Fruit fly (Drosophila melanogaster) whole organism, prepupa: ENCODE measurements around the gene yps.

Experiments
- CG10631 ChIP-seq: fragments of 200-800 bp; sonication (Bioruptor generic); optimal IDR thresholded peaks from 2 replicates; lab custom pipeline; 2016; ENCODE audit warnings: missing biosample characterization, missing genetic modification characterization
- CG6792 ChIP-seq: fragments of 200-800 bp; sonication (Bioruptor generic); optimal IDR thresholded peaks from 3 replicates; lab custom pipeline; 2016; ENCODE audit warnings: missing biosample characterization, missing genetic modification characterization
- CG9139 ChIP-seq: fragments of 200-800 bp; sonication (Bioruptor generic); optimal IDR thresholded peaks from 3 replicates; lab custom pipeline; 2017; ENCODE audit warnings: missing biosample characterization, mild to moderate bottlenecking, missing genetic modification characterization
- Gug ChIP-seq: fragments of 200-800 bp; sonication (Bioruptor generic); IDR thresholded peaks from 2 replicates; pipeline ENCODE4 v1.3.6; 2022; ENCODE audit warnings: missing biosample characterization, missing genetic modification characterization
- Hr4 ChIP-seq: fragments of 200-800 bp; sonication (Bioruptor generic); optimal IDR thresholded peaks from 3 replicates; lab custom pipeline; 2016; ENCODE audit warnings: missing biosample characterization, missing genetic modification characterization
- OdsH ChIP-seq: fragments of 200-800 bp; sonication (Bioruptor generic); optimal IDR thresholded peaks from 3 replicates; lab custom pipeline; 2016; ENCODE audit warnings: missing biosample characterization, missing genetic modification characterization
- Sox14 ChIP-seq: fragments of 200-800 bp; sonication (Bioruptor generic); optimal IDR thresholded peaks from 3 replicates; lab custom pipeline; 2016; ENCODE audit warnings: missing biosample characterization, missing genetic modification characterization

DNA sequence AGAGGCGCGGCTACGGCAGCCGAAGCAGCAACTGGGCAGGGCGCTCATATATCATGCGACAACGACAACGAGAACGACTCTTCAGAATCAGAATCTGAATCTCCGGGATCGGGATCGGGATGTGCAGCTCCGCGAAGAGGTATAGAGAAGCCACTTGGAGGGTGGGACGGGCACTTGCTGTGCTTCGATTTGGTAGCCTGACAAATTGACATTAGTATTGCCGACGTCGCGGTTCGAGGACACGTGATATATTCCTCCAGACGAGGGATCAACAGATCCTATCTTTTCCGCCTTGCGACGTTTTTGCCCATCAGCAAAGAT lies 42.5 kb downstream of the yps start:
- TF ChIP-seq CG9139 (GFP tag; lab: Kevin White, UChicago) (no peak), CG10631 (GFP tag; lab: Kevin White, UChicago) (no peak), Gug (GFP tag; lab: Robert Waterston, UW) (no peak), Hr4 (GFP tag; lab: Kevin White, UChicago) (no peak), OdsH (GFP tag; lab: Kevin White, UChicago) (no peak), Sox14 (no peak), CG6792 (GFP tag; lab: Kevin White, UChicago) (no peak)
